Worm (Caenorhabditis elegans): ENCODE results near the gene F47B10.5.

DNA sequence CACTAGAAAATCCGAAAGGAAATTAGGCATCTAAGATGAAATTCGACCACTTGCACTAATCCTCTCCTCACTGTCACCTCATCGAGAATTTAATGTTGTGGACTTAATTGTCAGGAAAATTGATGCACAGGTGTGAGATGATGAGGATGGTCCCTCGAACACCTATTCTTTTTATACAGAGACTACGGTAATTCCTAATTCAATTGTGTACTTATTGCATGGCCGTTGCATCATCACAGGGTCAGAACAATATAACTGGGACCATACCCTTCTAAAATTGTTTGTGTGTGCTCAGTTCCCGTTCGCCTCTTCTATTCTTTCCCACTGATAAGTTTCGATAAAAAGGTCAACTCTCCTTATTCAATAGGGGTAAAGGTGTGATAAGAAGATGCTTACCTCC lies 46.2 kb downstream of the F47B10.5 start:
- TF ChIP-seq unc-62 (GFP tag; optimal IDR thresholded peaks at IDR 0.05) (no peak), B0019.2 (GFP tag; conservative IDR thresholded peaks at IDR 0.05) (no peak), snpc-1.1 (tag; optimal IDR thresholded peaks at IDR 0.05; ENCODE audit: insufficient read depth) (no peak), F10E7.11 (tag; optimal IDR thresholded peaks at IDR 0.05) (no peak)

All from whole organism, young adult.